Fruit fly (Drosophila melanogaster): Measurements from ENCODE around the gene PVRAP.

PVRAP gene

DNA sequence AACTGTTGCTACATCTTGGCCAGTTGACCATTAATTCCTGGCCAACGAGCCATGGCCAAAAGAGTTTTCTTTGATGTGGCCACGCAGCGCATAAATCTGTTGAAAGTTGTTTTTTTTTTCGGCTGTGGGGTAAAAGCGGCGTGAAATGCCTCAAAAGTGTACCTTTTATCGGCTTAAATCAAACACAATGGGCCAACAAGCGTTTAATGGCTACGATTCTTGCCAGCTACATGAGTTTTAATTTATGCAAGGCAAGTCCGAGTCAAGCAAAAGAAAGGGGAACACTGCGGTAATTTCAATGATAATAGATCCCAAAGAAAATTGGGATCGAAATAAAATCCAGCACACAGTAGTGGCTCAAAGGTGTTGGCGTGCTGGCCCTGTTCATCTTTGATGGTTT is 26.8 kb upstream of the PVRAP start:
- TF ChIP-seq Kr (GFP tag; optimal IDR thresholded peaks at IDR 0.05) (no peak), vvl (GFP tag; IDR thresholded peaks at IDR 0.05) (peak; percentile 42; the same call in 1 of the 2 replicates), CG14860 (GFP tag; IDR thresholded peaks at IDR 0.05; ENCODE audit: partially characterized antibody) (no peak), sqz (GFP tag; optimal IDR thresholded peaks at IDR 0.05) (peak; percentile 51), kni (GFP tag; optimal IDR thresholded peaks at IDR 0.05) (peak; percentile 57), pnt (GFP tag; optimal IDR thresholded peaks at IDR 0.05) (no peak), abd-A (tag; optimal IDR thresholded peaks at IDR 0.05) (peak; percentile 54), Hr39 (optimal IDR thresholded peaks at IDR 0.05) (no peak), oc (tag; optimal IDR thresholded peaks at IDR 0.05) (peak; percentile 58)

DNA sequence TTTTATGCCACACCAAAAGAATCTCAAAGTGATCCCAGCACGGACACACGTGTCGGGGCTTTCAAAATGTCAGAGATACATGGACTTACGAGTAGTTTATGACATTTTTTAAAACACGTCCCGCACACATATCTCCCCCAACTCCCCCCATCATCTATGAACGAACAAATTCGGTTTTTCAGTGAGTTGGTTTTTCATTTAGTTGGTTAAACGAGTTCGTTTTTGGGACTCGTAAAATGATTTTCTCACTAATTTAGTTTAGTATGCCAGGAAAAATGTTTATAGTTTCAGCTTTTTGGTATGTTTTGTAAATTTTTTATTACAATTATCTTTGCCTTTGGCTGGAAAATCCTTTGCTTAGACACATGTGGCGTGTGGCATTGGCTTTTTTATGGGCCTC is 25.6 kb upstream of the PVRAP start:
- TF ChIP-seq croc (GFP tag; conservative IDR thresholded peaks at IDR 0.05): no peak
- TF ChIP-seq Atf-2 (GFP tag; optimal IDR thresholded peaks at IDR 0.05): no peak
- TF ChIP-seq CG31388 (GFP tag; optimal IDR thresholded peaks at IDR 0.05): no peak
- TF ChIP-seq Six4 (GFP tag; optimal IDR thresholded peaks at IDR 0.05): no peak
- TF ChIP-seq CrebB (tag; optimal IDR thresholded peaks at IDR 0.05): no peak
- TF ChIP-seq Abd-B (GFP tag; optimal IDR thresholded peaks at IDR 0.05): no peak
- no peak for TF ChIP-seq vnd (GFP tag; IDR thresholded peaks at IDR 0.05; ENCODE audit: partially characterized antibody)
- TF ChIP-seq pnt (GFP tag; optimal IDR thresholded peaks at IDR 0.05): no peak
- TF ChIP-seq seq (GFP tag; IDR thresholded peaks at IDR 0.05): no peak
- no peak for TF ChIP-seq BEAF-32 (GFP tag; optimal IDR thresholded peaks at IDR 0.05)
- no peak for TF ChIP-seq gsb (GFP tag; IDR thresholded peaks at IDR 0.05)
- TF ChIP-seq fu2 (GFP tag; optimal IDR thresholded peaks at IDR 0.05): no peak
- no peak for TF ChIP-seq CG2875 (GFP tag; optimal IDR thresholded peaks at IDR 0.05)
- no peak for TF ChIP-seq sens-2 (GFP tag; IDR thresholded peaks at IDR 0.05)
- TF ChIP-seq trh (GFP tag; optimal IDR thresholded peaks at IDR 0.05): no peak
- TF ChIP-seq sqz (GFP tag; optimal IDR thresholded peaks at IDR 0.05): peak; percentile 34
- TF ChIP-seq sd (tag; optimal IDR thresholded peaks at IDR 0.05): peak; percentile 65
- TF ChIP-seq nau (GFP tag; optimal IDR thresholded peaks at IDR 0.05): peak; percentile 45
- no peak for TF ChIP-seq Nf-YA (GFP tag; IDR thresholded peaks at IDR 0.05)
- no peak for TF ChIP-seq CG10274 (GFP tag; optimal IDR thresholded peaks at IDR 0.05)
- TF ChIP-seq D19B (GFP tag; optimal IDR thresholded peaks at IDR 0.05): no peak
- TF ChIP-seq twi (tag; optimal IDR thresholded peaks at IDR 0.05): peak; percentile 65
- TF ChIP-seq CG7745 (tag; optimal IDR thresholded peaks at IDR 0.05): no peak
- TF ChIP-seq Sox102F (GFP tag; optimal IDR thresholded peaks at IDR 0.05): peak; percentile 33
- TF ChIP-seq CG12236 (GFP tag; optimal IDR thresholded peaks at IDR 0.05): no peak
- TF ChIP-seq sisA (GFP tag; IDR thresholded peaks at IDR 0.05): no peak
- no peak for TF ChIP-seq Spps (tag; optimal IDR thresholded peaks at IDR 0.05)
- 0 out of 4 replicates have a peak, but pooled peaks have one; percentile 34 for TF ChIP-seq chinmo (GFP tag; IDR thresholded peaks at IDR 0.05; ENCODE audit: partially characterized antibody)
- no peak for TF ChIP-seq vfl (GFP tag; optimal IDR thresholded peaks at IDR 0.05)
- no peak for TF ChIP-seq p53 (GFP tag; optimal IDR thresholded peaks at IDR 0.05)
- 0 out of 3 replicates have a peak, but pooled peaks have one; percentile 62 for TF ChIP-seq CG2199 (GFP tag; IDR thresholded peaks at IDR 0.05)
- 0 out of 2 replicates have a peak, but pooled peaks have one; percentile 17 for TF ChIP-seq crol (GFP tag; IDR thresholded peaks at IDR 0.05)
- peak; percentile 86 for TF ChIP-seq abd-A (tag; optimal IDR thresholded peaks at IDR 0.05)
- TF ChIP-seq stc (GFP tag; IDR thresholded peaks at IDR 0.05): no peak
- no peak for TF ChIP-seq chn (GFP tag; optimal IDR thresholded peaks at IDR 0.05)
- no peak for TF ChIP-seq CG17802 (tag; optimal IDR thresholded peaks at IDR 0.05)
- TF ChIP-seq CG14050 (GFP tag; IDR thresholded peaks at IDR 0.05): no peak
- TF ChIP-seq CG8944 (GFP tag; optimal IDR thresholded peaks at IDR 0.05): no peak
- TF ChIP-seq eve (GFP tag; optimal IDR thresholded peaks at IDR 0.05): peak in 1 of 2 experiments; percentile 9
- TF ChIP-seq CG12104 (GFP tag; optimal IDR thresholded peaks at IDR 0.05): no peak
- no peak for TF ChIP-seq emc (GFP tag; optimal IDR thresholded peaks at IDR 0.05)

All from whole organism, embryonic.